Worm (Caenorhabditis elegans): ENCODE results near the gene srh-42.

ce11 chrII:14294390-14294789 lies 5.5 kb upstream of the srh-42 start:
- TF ChIP-seq ceh-16 (tag; optimal IDR thresholded peaks at IDR 0.05) = no peak
- no peak for TF ChIP-seq ZK546.5 (tag; optimal IDR thresholded peaks at IDR 0.05)
- TF ChIP-seq nhr-77 (tag; optimal IDR thresholded peaks at IDR 0.05) = no peak
- no peak for TF ChIP-seq ama-1 (optimal IDR thresholded peaks at IDR 0.05)
- TF ChIP-seq pha-4 (tag; optimal IDR thresholded peaks at IDR 0.05) = no peak
